Worm (Caenorhabditis elegans): ENCODE results near the gene asna-1.

asna-1 gene

ce11 chrIII:8887184-8887801 is 7.6 kb upstream of the asna-1 start, which contains the start of gene famh-136 (continued):
- TF ChIP-seq egl-18 (GFP tag; IDR thresholded peaks at IDR 0.05) (no peak), cebp-2 (GFP tag; IDR thresholded peaks at IDR 0.05) (0 out of 2 replicates have a peak, but pooled peaks have one; percentile 21), gei-17 (GFP tag; optimal IDR thresholded peaks at IDR 0.05) (peak; percentile 40), nfya-1 (tag; optimal IDR thresholded peaks at IDR 0.05; ENCODE audit: borderline replicate concordance, insufficient read depth) (no peak), fkh-3 (tag; optimal IDR thresholded peaks at IDR 0.05) (no peak), nfya-2 (GFP tag; IDR thresholded peaks at IDR 0.05) (no peak), madf-10 (tag; optimal IDR thresholded peaks at IDR 0.05) (peak; percentile 54), ceh-100 (GFP tag; IDR thresholded peaks at IDR 0.05) (peak; percentile 49; the same call in 1 of the 2 replicates), madf-3 (GFP tag; IDR thresholded peaks at IDR 0.05) (no peak), Y53G8AR.9 (GFP tag; conservative IDR thresholded peaks at IDR 0.05) (peak; percentile 93), attf-3 (GFP tag; conservative IDR thresholded peaks at IDR 0.05) (peak; percentile 46; the same call in 1 of the 2 replicates), nhr-90 (tag; optimal IDR thresholded peaks at IDR 0.05) (no peak), F33H1.4 (GFP tag; IDR thresholded peaks at IDR 0.05) (peak; percentile 74), ccch-3 (GFP tag; optimal IDR thresholded peaks at IDR 0.05) (no peak)

DNA sequence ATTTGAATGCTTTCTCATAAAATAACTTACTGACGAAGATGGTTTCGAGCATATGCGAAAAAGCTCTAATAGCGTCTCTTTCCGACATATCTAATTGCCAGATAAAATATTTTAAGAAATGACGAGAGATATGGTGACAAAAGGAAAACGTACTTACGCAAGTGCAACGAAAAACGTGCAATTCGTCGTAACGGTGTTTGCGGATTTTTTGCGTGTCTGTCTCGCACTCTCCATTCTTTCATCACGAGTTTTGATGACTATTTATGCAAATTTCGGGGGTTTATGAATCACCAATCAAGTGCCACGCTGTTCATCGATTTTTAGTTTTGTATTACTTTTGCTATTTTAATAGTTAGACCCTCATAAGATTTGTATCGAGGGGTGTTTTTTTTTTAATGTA is 5.9 kb upstream of the asna-1 start, which contains the start of gene ZK637.14:
TSS of gene ZK637.14 (minus strand) at position 201 of the 400 bp plus-strand sequence.
- TF ChIP-seq him-1 (tag; optimal IDR thresholded peaks at IDR 0.05) (no peak), cebp-1 (GFP tag; IDR thresholded peaks at IDR 0.05) (no peak), cebp-1 (tag; optimal IDR thresholded peaks at IDR 0.05) (peak; percentile 66), attf-5 (GFP tag; optimal IDR thresholded peaks at IDR 0.05) (peak; percentile 65), unc-130 (GFP tag; optimal IDR thresholded peaks at IDR 0.05) (no peak), lin-40 (tag; optimal IDR thresholded peaks at IDR 0.05) (peak; percentile 1), die-1 (tag; optimal IDR thresholded peaks at IDR 0.05) (no peak), bed-2 (GFP tag; IDR thresholded peaks at IDR 0.05) (no peak), nfyb-1 (GFP tag; IDR thresholded peaks at IDR 0.05) (no peak), tbp1 (GFP tag; optimal IDR thresholded peaks at IDR 0.05) (peak; percentile 11), mxl-1 (tag; optimal IDR thresholded peaks at IDR 0.05) (no peak), ceh-58 (GFP tag; IDR thresholded peaks at IDR 0.05) (no peak), nhr-80 (tag; optimal IDR thresholded peaks at IDR 0.05) (peak; percentile 20), lin-35 (GFP tag; optimal IDR thresholded peaks at IDR 0.05) (peak in 1 of 3 experiments; percentile 8), lin-54 (GFP tag; optimal IDR thresholded peaks at IDR 0.05) (peak; percentile 14), madf-10 (tag; optimal IDR thresholded peaks at IDR 0.05) (no peak), ztf-18 (tag; optimal IDR thresholded peaks at IDR 0.05) (peak; percentile 70), repo-1 (tag; optimal IDR thresholded peaks at IDR 0.05) (no peak), ceh-91 (GFP tag; IDR thresholded peaks at IDR 0.05) (no peak)

DNA sequence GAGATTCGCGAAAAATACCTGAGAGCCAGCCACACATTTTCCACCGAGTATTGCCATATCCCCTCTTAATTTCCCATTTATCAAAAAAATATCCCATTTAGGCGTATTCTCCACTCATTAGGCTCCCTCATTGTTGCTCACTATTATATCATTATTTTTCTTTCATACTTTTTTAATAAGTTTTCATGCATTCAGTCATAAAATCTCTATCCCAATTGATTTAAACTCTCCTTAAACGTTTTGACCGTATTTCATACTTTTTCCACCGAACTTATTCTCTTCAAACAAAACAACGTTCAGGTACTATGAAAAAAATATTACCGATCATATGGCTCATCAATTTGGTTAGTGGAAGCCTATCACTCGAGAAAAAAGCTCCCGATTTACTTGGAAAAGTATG is 5.0 kb upstream of the asna-1 start, which contains the start of gene lnkn-1:
TSS of gene lnkn-1 (plus strand) at position 301 of the 400 bp plus-strand sequence.
- TF ChIP-seq F57A8.1 (GFP tag; optimal IDR thresholded peaks at IDR 0.05), result no peak
- TF ChIP-seq nhr-90 (tag; optimal IDR thresholded peaks at IDR 0.05), result no peak
- no peak for TF ChIP-seq K12H6.12 (tag; optimal IDR thresholded peaks at IDR 0.05)
- no peak for TF ChIP-seq nhr-80 (tag; optimal IDR thresholded peaks at IDR 0.05)
- TF ChIP-seq snpc-4 (GFP tag; optimal IDR thresholded peaks at IDR 0.05), result no peak
- TF ChIP-seq snpc-4 (tag; optimal IDR thresholded peaks at IDR 0.05), result no peak
- no peak for TF ChIP-seq lag-1 (GFP tag; IDR thresholded peaks at IDR 0.05)
- TF ChIP-seq madf-3 (GFP tag; IDR thresholded peaks at IDR 0.05), result no peak
- no peak for TF ChIP-seq Y53G8AR.9 (GFP tag; conservative IDR thresholded peaks at IDR 0.05)
- no peak for TF ChIP-seq bed-2 (GFP tag; IDR thresholded peaks at IDR 0.05)
- TF ChIP-seq F52B5.7 (tag; optimal IDR thresholded peaks at IDR 0.05), result no peak
- TF ChIP-seq fkh-3 (tag; optimal IDR thresholded peaks at IDR 0.05), result no peak
- no peak for TF ChIP-seq attf-3 (GFP tag; conservative IDR thresholded peaks at IDR 0.05)
- TF ChIP-seq tlf-1 (GFP tag; optimal IDR thresholded peaks at IDR 0.05), result no peak
- no peak for TF ChIP-seq him-1 (tag; optimal IDR thresholded peaks at IDR 0.05)
- no peak for TF ChIP-seq xnd-1 (tag; optimal IDR thresholded peaks at IDR 0.05)
- TF ChIP-seq egrh-3 (GFP tag; IDR thresholded peaks at IDR 0.05), result no peak
- no peak for TF ChIP-seq aptf-2 (GFP tag; conservative IDR thresholded peaks at IDR 0.05)
- TF ChIP-seq F33H1.4 (GFP tag; IDR thresholded peaks at IDR 0.05), result no peak
